Fruit fly (Drosophila melanogaster): ENCODE results near the gene comt.

comt gene

dm6 chrX:13276713-13277112, 17.9 kb downstream of the comt start (continued):
- TF ChIP-seq CG7786 (GFP tag; optimal IDR thresholded peaks at IDR 0.05), result peak; percentile 9
- peak; percentile 70 for TF ChIP-seq nmo (GFP tag; optimal IDR thresholded peaks at IDR 0.05)
- TF ChIP-seq CG14014 (GFP tag; IDR thresholded peaks at IDR 0.05), result peak; percentile 89
- peak; percentile 70; the same call in 2 of the 3 replicates for TF ChIP-seq zfh1 (GFP tag; IDR thresholded peaks at IDR 0.05)
- no peak for TF ChIP-seq CG9609 (GFP tag; optimal IDR thresholded peaks at IDR 0.05)
- TF ChIP-seq Dref (GFP tag; IDR thresholded peaks at IDR 0.05), result no peak
- no peak for TF ChIP-seq Hr39 (optimal IDR thresholded peaks at IDR 0.05)
- TF ChIP-seq tll (GFP tag; optimal IDR thresholded peaks at IDR 0.05), result no peak
- no peak for TF ChIP-seq Hr78 (GFP tag; optimal IDR thresholded peaks at IDR 0.05)
- TF ChIP-seq pnt (GFP tag; optimal IDR thresholded peaks at IDR 0.05), result no peak
- TF ChIP-seq sna (GFP tag; IDR thresholded peaks at IDR 0.05; ENCODE audit: partially characterized antibody), result no peak
- TF ChIP-seq zf30C (GFP tag; optimal IDR thresholded peaks at IDR 0.05), result peak; percentile 27
- no peak for TF ChIP-seq Dip3 (GFP tag; optimal IDR thresholded peaks at IDR 0.05)
- TF ChIP-seq HHEX (GFP tag; optimal IDR thresholded peaks at IDR 0.05), result peak; percentile 81
- TF ChIP-seq knrl (GFP tag; IDR thresholded peaks at IDR 0.05; ENCODE audit: partially characterized antibody), result no peak
- no peak for TF ChIP-seq emc (GFP tag; optimal IDR thresholded peaks at IDR 0.05)
- TF ChIP-seq kay (GFP tag; optimal IDR thresholded peaks at IDR 0.05), result no peak
- TF ChIP-seq lola (GFP tag; optimal IDR thresholded peaks at IDR 0.05), result peak in 1 of 3 experiments; percentile 40
- no peak for TF ChIP-seq insv (GFP tag; optimal IDR thresholded peaks at IDR 0.05)
- no peak for TF ChIP-seq CG31388 (GFP tag; optimal IDR thresholded peaks at IDR 0.05)
- TF ChIP-seq ken (GFP tag; IDR thresholded peaks at IDR 0.05), result 0 out of 3 replicates have a peak, but pooled peaks have one; percentile 40
- no peak for TF ChIP-seq zen2 (GFP tag; IDR thresholded peaks at IDR 0.05; ENCODE audit: partially characterized antibody)
- TF ChIP-seq fd96Cb (tag; optimal IDR thresholded peaks at IDR 0.05), result peak; percentile 27
- TF ChIP-seq Ada2b (GFP tag; IDR thresholded peaks at IDR 0.05), result peak; percentile 82
- TF ChIP-seq disco-r (GFP tag; optimal IDR thresholded peaks at IDR 0.05), result no peak
- peak; percentile 13 for TF ChIP-seq twi (tag; optimal IDR thresholded peaks at IDR 0.05)
- no peak for TF ChIP-seq CG7987 (GFP tag; optimal IDR thresholded peaks at IDR 0.05)
- no peak for TF ChIP-seq psq (GFP tag; optimal IDR thresholded peaks at IDR 0.05)
- TF ChIP-seq Vsx1 (GFP tag; optimal IDR thresholded peaks at IDR 0.05), result peak; percentile 41
- TF ChIP-seq CG17912 (GFP tag; optimal IDR thresholded peaks at IDR 0.05), result no peak
- TF ChIP-seq MBD-R2 (GFP tag; IDR thresholded peaks at IDR 0.05), result peak; percentile 49; the same call in 1 of the 2 replicates
- TF ChIP-seq Bgb (GFP tag; IDR thresholded peaks at IDR 0.05; ENCODE audit: partially characterized antibody), result no peak
- peak; percentile 81 for TF ChIP-seq caup (GFP tag; optimal IDR thresholded peaks at IDR 0.05; ENCODE audit: severe bottlenecking)
- TF ChIP-seq pzg (GFP tag; optimal IDR thresholded peaks at IDR 0.05), result no peak
- TF ChIP-seq dpn (GFP tag; optimal IDR thresholded peaks at IDR 0.05), result peak in 1 of 2 experiments; percentile 74
- no peak for TF ChIP-seq eve (GFP tag; optimal IDR thresholded peaks at IDR 0.05)
- peak; percentile 88 for TF ChIP-seq Atf6 (GFP tag; IDR thresholded peaks at IDR 0.05)
- TF ChIP-seq CG2889 (GFP tag; IDR thresholded peaks at IDR 0.05), result peak; percentile 55; the same call in 1 of the 3 replicates
- TF ChIP-seq tna (GFP tag; IDR thresholded peaks at IDR 0.05; ENCODE audit: partially characterized antibody), result no peak
- no peak for TF ChIP-seq Mad (GFP tag; optimal IDR thresholded peaks at IDR 0.05)
- TF ChIP-seq Awh (GFP tag; IDR thresholded peaks at IDR 0.05), result no peak
- TF ChIP-seq Jarid2 (GFP tag; optimal IDR thresholded peaks at IDR 0.05), result peak; percentile 20
- TF ChIP-seq org-1 (GFP tag; optimal IDR thresholded peaks at IDR 0.05), result peak; percentile 65
- peak; percentile 72 for TF ChIP-seq CG12155 (GFP tag; optimal IDR thresholded peaks at IDR 0.05)
- peak; percentile 90 for TF ChIP-seq row (GFP tag; IDR thresholded peaks at IDR 0.05)
- no peak for TF ChIP-seq CG6272 (GFP tag; IDR thresholded peaks at IDR 0.05)
- TF ChIP-seq otp (GFP tag; IDR thresholded peaks at IDR 0.05), result 0 out of 3 replicates have a peak, but pooled peaks have one; percentile 36
- no peak for TF ChIP-seq Trl (optimal IDR thresholded peaks at IDR 0.05)
- no peak for TF ChIP-seq Trl (GFP tag; optimal IDR thresholded peaks at IDR 0.05)
- TF ChIP-seq Nf-YB (GFP tag; optimal IDR thresholded peaks at IDR 0.05), result peak; percentile 57
- TF ChIP-seq B-H2 (GFP tag; optimal IDR thresholded peaks at IDR 0.05), result peak; percentile 56
